Fruit fly (Drosophila melanogaster) whole organism, embryonic: ENCODE measurements around the gene Actn3.

Experiments
- Ada2b ChIP-seq: fragments of 200-800 bp; sonication (Bioruptor generic); IDR thresholded peaks from 2 replicates; pipeline ENCODE4 v1.3.6; 2022; ENCODE audit warnings: missing biosample characterization, missing genetic modification characterization
- Adf1 ChIP-seq: fragments of 200-800 bp; sonication (Bioruptor generic); IDR thresholded peaks from 2 replicates; pipeline ENCODE4 v1.3.6; 2022; ENCODE audit warnings: missing biosample characterization, missing genetic modification characterization
- Atf6 ChIP-seq: fragments of 200-800 bp; sonication (Bioruptor generic); IDR thresholded peaks from 2 replicates; pipeline ENCODE4 v1.3.6; 2022; ENCODE audit warnings: missing biosample characterization, missing genetic modification characterization
- B-H1 ChIP-seq: fragments of 200-800 bp; sonication (Bioruptor generic); IDR thresholded peaks from 3 replicates; pipeline ENCODE4 v1.3.6; 2022; ENCODE audit warnings: missing biosample characterization, missing genetic modification characterization
- CG10462 ChIP-seq: fragments of 200-800 bp; sonication (Bioruptor generic); optimal IDR thresholded peaks from 2 replicates; lab custom pipeline; 2016; ENCODE audit warnings: missing biosample characterization, missing genetic modification characterization
- CG11560 ChIP-seq: fragments of 200-800 bp; sonication (Bioruptor generic); IDR thresholded peaks from 3 replicates; pipeline ENCODE4 v1.3.6; 2022; ENCODE audit warnings: missing biosample characterization, missing genetic modification characterization
- CG14710 ChIP-seq: fragments of 200-800 bp; sonication (Bioruptor generic); optimal IDR thresholded peaks from 3 replicates; lab custom pipeline; 2019; ENCODE audit warnings: missing biosample characterization, mild to moderate bottlenecking, missing genetic modification characterization, moderate library complexity
- CG15011 ChIP-seq: fragments of 200-800 bp; sonication (Bioruptor generic); optimal IDR thresholded peaks from 3 replicates; lab custom pipeline; 2018; ENCODE audit warnings: missing biosample characterization, mild to moderate bottlenecking, missing genetic modification characterization
- CG15601 ChIP-seq: fragments of 200-800 bp; sonication (Bioruptor generic); optimal IDR thresholded peaks from 3 replicates; lab custom pipeline; 2019; ENCODE audit warnings: missing biosample characterization, mild to moderate bottlenecking, missing genetic modification characterization, moderate library complexity
- CG1647 ChIP-seq: fragments of 200-800 bp; sonication (Bioruptor generic); optimal IDR thresholded peaks from 3 replicates; lab custom pipeline; 2016; ENCODE audit warnings: missing biosample characterization, missing genetic modification characterization
- CG16813 ChIP-seq: fragments of 200-800 bp; sonication (Bioruptor generic); IDR thresholded peaks from 3 replicates; pipeline ENCODE4 v1.3.6; 2022; ENCODE audit warnings: missing biosample characterization, missing genetic modification characterization; ENCODE audit not compliant: partially characterized antibody
- CG18619 ChIP-seq: fragments of 200-800 bp; sonication (Bioruptor generic); optimal IDR thresholded peaks from 3 replicates; lab custom pipeline; 2017; ENCODE audit warnings: missing biosample characterization, mild to moderate bottlenecking, missing genetic modification characterization
- CG32532 ChIP-seq: fragments of 200-800 bp; sonication (Bioruptor generic); IDR thresholded peaks from 2 replicates; pipeline ENCODE4 v1.3.6; 2022; ENCODE audit warnings: missing biosample characterization, missing genetic modification characterization
- CG3281 ChIP-seq: fragments of 200-800 bp; sonication (Bioruptor generic); optimal IDR thresholded peaks from 3 replicates; lab custom pipeline; 2017; ENCODE audit warnings: missing biosample characterization, mild to moderate bottlenecking, missing genetic modification characterization
- CG3995 ChIP-seq: fragments of 200-800 bp; sonication (Bioruptor generic); optimal IDR thresholded peaks from 3 replicates; lab custom pipeline; 2016; ENCODE audit warnings: missing biosample characterization, missing genetic modification characterization
- CG42726 ChIP-seq: fragments of 200-800 bp; sonication (Bioruptor generic); IDR thresholded peaks from 2 replicates; pipeline ENCODE4 v1.3.6; 2022; ENCODE audit warnings: missing biosample characterization, missing genetic modification characterization; ENCODE audit not compliant: partially characterized antibody
- CG4617 ChIP-seq: fragments of 200-800 bp; sonication (Bioruptor generic); optimal IDR thresholded peaks from 3 replicates; lab custom pipeline; 2016; ENCODE audit warnings: missing biosample characterization, missing genetic modification characterization, borderline replicate concordance
- CG4730 ChIP-seq: fragments of 200-800 bp; sonication (Bioruptor generic); IDR thresholded peaks from 2 replicates; pipeline ENCODE4 v1.3.6; 2022; ENCODE audit warnings: missing biosample characterization, missing genetic modification characterization
- CG6272 ChIP-seq: fragments of 200-800 bp; sonication (Bioruptor generic); IDR thresholded peaks from 2 replicates; pipeline ENCODE4 v1.3.6; 2022; ENCODE audit warnings: missing biosample characterization, missing genetic modification characterization
- CG7839 ChIP-seq: fragments of 200-800 bp; sonication (Bioruptor generic); optimal IDR thresholded peaks from 3 replicates; lab custom pipeline; 2018; ENCODE audit warnings: missing biosample characterization, mild to moderate bottlenecking, missing genetic modification characterization, moderate library complexity
- CG7963 ChIP-seq: fragments of 200-800 bp; sonication (Bioruptor generic); IDR thresholded peaks from 3 replicates; pipeline ENCODE4 v1.3.6; 2022; ENCODE audit warnings: missing biosample characterization, missing genetic modification characterization; ENCODE audit not compliant: partially characterized antibody
- CG9727 ChIP-seq: fragments of 200-800 bp; sonication (Bioruptor generic); optimal IDR thresholded peaks from 3 replicates; lab custom pipeline; 2017; ENCODE audit warnings: missing biosample characterization, mild to moderate bottlenecking, missing genetic modification characterization
- Camta ChIP-seq: fragments of 200-800 bp; sonication (Bioruptor generic); optimal IDR thresholded peaks from 2 replicates; lab custom pipeline; 2016; ENCODE audit warnings: missing biosample characterization, missing genetic modification characterization
- CoRest ChIP-seq: fragments of 200-800 bp; sonication (Bioruptor generic); optimal IDR thresholded peaks from 3 replicates; lab custom pipeline; 2018; ENCODE audit warnings: missing biosample characterization, mild to moderate bottlenecking, missing genetic modification characterization, moderate library complexity
- GATAe ChIP-seq: fragments of 200-800 bp; sonication (Bioruptor generic); conservative IDR thresholded peaks from 2 replicates; pipeline ENCODE4 v1.3.6; 2022; ENCODE audit warnings: missing biosample characterization, missing genetic modification characterization
- H15 ChIP-seq: fragments of 200-800 bp; sonication (Bioruptor generic); IDR thresholded peaks from 3 replicates; pipeline ENCODE4 v1.3.6; 2022; ENCODE audit warnings: missing biosample characterization, missing genetic modification characterization
- HHEX ChIP-seq: fragments of 200-800 bp; sonication (Bioruptor generic); optimal IDR thresholded peaks from 3 replicates; lab custom pipeline; 2017; ENCODE audit warnings: missing biosample characterization, mild to moderate bottlenecking, missing genetic modification characterization, missing genetic modification reagents
- HLH3B ChIP-seq: fragments of 200-800 bp; sonication (Bioruptor generic); IDR thresholded peaks from 2 replicates; pipeline ENCODE4 v1.3.6; 2022; ENCODE audit warnings: missing biosample characterization, missing genetic modification characterization
- HmgZ ChIP-seq: fragments of 200-800 bp; sonication (Bioruptor generic); optimal IDR thresholded peaks from 2 replicates; lab custom pipeline; 2018; ENCODE audit warnings: missing biosample characterization, mild to moderate bottlenecking, missing genetic modification characterization
- Hmr ChIP-seq: fragments of 200-800 bp; sonication (Bioruptor generic); optimal IDR thresholded peaks from 3 replicates; lab custom pipeline; 2017; ENCODE audit warnings: mild to moderate bottlenecking, missing biosample characterization, missing genetic modification reagents, missing genetic modification characterization
- Hmx ChIP-seq: fragments of 200-800 bp; sonication (Bioruptor generic); optimal IDR thresholded peaks from 2 replicates; lab custom pipeline; 2016; ENCODE audit warnings: missing biosample characterization, missing genetic modification characterization
- MTF-1 ChIP-seq: fragments of 200-800 bp; sonication (Bioruptor generic); optimal IDR thresholded peaks from 2 replicates; lab custom pipeline; 2018; ENCODE audit warnings: missing biosample characterization, mild to moderate bottlenecking, missing genetic modification characterization, borderline replicate concordance
- Sox102F ChIP-seq: fragments of 200-800 bp; sonication (Bioruptor generic); optimal IDR thresholded peaks from 2 replicates; lab custom pipeline; 2018; ENCODE audit warnings: missing biosample characterization, mild to moderate bottlenecking, missing genetic modification characterization, moderate library complexity
- bowl ChIP-seq: fragments of 200-800 bp; sonication (Bioruptor generic); IDR thresholded peaks from 2 replicates; pipeline ENCODE4 v1.3.6; 2022; ENCODE audit warnings: missing biosample characterization, missing genetic modification characterization
- cas ChIP-seq: fragments of 200-800 bp; sonication (Bioruptor generic); IDR thresholded peaks from 2 replicates; pipeline ENCODE4 v1.3.6; 2022; ENCODE audit warnings: missing biosample characterization, missing genetic modification characterization
- danr ChIP-seq: fragments of 200-800 bp; sonication (Bioruptor generic); IDR thresholded peaks from 2 replicates; pipeline ENCODE4 v1.3.6; 2022; ENCODE audit warnings: missing biosample characterization, missing genetic modification characterization
- gt ChIP-seq: fragments of 200-800 bp; sonication (Bioruptor generic); IDR thresholded peaks from 2 replicates; pipeline ENCODE4 v1.3.6; 2022; ENCODE audit warnings: missing biosample characterization, missing genetic modification characterization
- hbn ChIP-seq: fragments of 200-800 bp; sonication (Bioruptor generic); IDR thresholded peaks from 2 replicates; pipeline ENCODE4 v1.3.6; 2022; ENCODE audit warnings: missing biosample characterization, missing genetic modification characterization; ENCODE audit not compliant: partially characterized antibody
- her ChIP-seq: fragments of 200-800 bp; sonication (Bioruptor generic); optimal IDR thresholded peaks from 2 replicates; lab custom pipeline; 2016; ENCODE audit warnings: missing biosample characterization, missing genetic modification characterization
- kah ChIP-seq: fragments of 200-800 bp; sonication (Bioruptor generic); optimal IDR thresholded peaks from 2 replicates; lab custom pipeline; 2018; ENCODE audit warnings: missing biosample characterization, mild to moderate bottlenecking, missing genetic modification characterization
- kay ChIP-seq: fragments of 200-800 bp; sonication (Bioruptor generic); optimal IDR thresholded peaks from 2 replicates; lab custom pipeline; 2016; ENCODE audit warnings: missing biosample characterization, missing genetic modification characterization
- knrl ChIP-seq: fragments of 200-800 bp; sonication (Bioruptor generic); IDR thresholded peaks from 3 replicates; pipeline ENCODE4 v1.3.6; 2022; ENCODE audit warnings: missing biosample characterization, missing genetic modification characterization; ENCODE audit not compliant: partially characterized antibody
- lab ChIP-seq: fragments of 200-800 bp; sonication (Bioruptor generic); optimal IDR thresholded peaks from 3 replicates; lab custom pipeline; 2017; ENCODE audit warnings: missing biosample characterization, missing genetic modification characterization, mild to moderate bottlenecking, moderate library complexity, missing genetic modification reagents
- lilli ChIP-seq: fragments of 200-800 bp; sonication (Bioruptor generic); optimal IDR thresholded peaks from 3 replicates; lab custom pipeline; 2016; ENCODE audit warnings: missing biosample characterization, missing genetic modification characterization
- mirr ChIP-seq: fragments of 200-800 bp; sonication (Bioruptor generic); optimal IDR thresholded peaks from 3 replicates; lab custom pipeline; 2018; ENCODE audit warnings: missing biosample characterization, mild to moderate bottlenecking, missing genetic modification characterization
- pita ChIP-seq: fragments of 200-800 bp; sonication (Bioruptor generic); optimal IDR thresholded peaks from 2 replicates; lab custom pipeline; 2017; ENCODE audit warnings: missing biosample characterization, mild to moderate bottlenecking, missing genetic modification characterization
- sob ChIP-seq: fragments of 200-800 bp; sonication (Bioruptor generic); IDR thresholded peaks from 2 replicates; pipeline ENCODE4 v1.3.6; 2022; ENCODE audit warnings: missing biosample characterization, missing genetic modification characterization
- ssp ChIP-seq: fragments of 200-800 bp; sonication (Bioruptor generic); IDR thresholded peaks from 2 replicates; pipeline ENCODE4 v1.3.6; 2022; ENCODE audit warnings: missing biosample characterization, missing genetic modification characterization
- wek ChIP-seq: fragments of 200-800 bp; sonication (Bioruptor generic); optimal IDR thresholded peaks from 3 replicates; lab custom pipeline; 2018; ENCODE audit warnings: missing biosample characterization, mild to moderate bottlenecking, missing genetic modification characterization, moderate library complexity
- yki ChIP-seq: fragments of >200 bp; optimal IDR thresholded peaks from 3 replicates; lab custom pipeline; 2018
- z ChIP-seq: fragments of 200-800 bp; sonication (Bioruptor generic); IDR thresholded peaks from 3 replicates; pipeline ENCODE4 v1.3.6; 2022; ENCODE audit warnings: missing biosample characterization, missing genetic modification characterization

Actn3 gene

dm6 chr3R:16977745-16978305 lies at the start of gene Actn3 (continued):
- TF ChIP-seq CG7839 (tag; lab: Kevin White, UChicago) (no peak), her (GFP tag; lab: Kevin White, UChicago) (no peak), CG15601 (tag; lab: Kevin White, UChicago) (peak; percentile 49), mirr (GFP tag; lab: Kevin White, UChicago) (no peak), ssp (GFP tag; lab: Robert Waterston, UW) (no peak), yki (lab: Kevin White, UChicago) (peak; percentile 40), wek (GFP tag; lab: Kevin White, UChicago) (no peak), kah (GFP tag; lab: Kevin White, UChicago) (no peak), CG18619 (GFP tag; lab: Kevin White, UChicago) (no peak), Adf1 (no peak), Hmx (GFP tag; lab: Kevin White, UChicago) (no peak), H15 (GFP tag; lab: Robert Waterston, UW) (no peak), CG11560 (peak; percentile 78; the same call in 2 of the 3 replicates), Ada2b (GFP tag; lab: Robert Waterston, UW) (no peak), CG3281 (no peak), CG15011 (GFP tag; lab: Kevin White, UChicago) (no peak), CG32532 (GFP tag; lab: Robert Waterston, UW) (no peak), knrl (GFP tag; lab: Robert Waterston, UW) (peak; percentile 67), CG10462 (GFP tag; lab: Kevin White, UChicago) (no peak), gt (GFP tag; lab: Robert Waterston, UW) (no peak), CoRest (tag; lab: Kevin White, UChicago) (peak; percentile 24), CG16813 (GFP tag; lab: Robert Waterston, UW) (peak; percentile 48; the same call in 2 of the 3 replicates), CG6272 (GFP tag; lab: Robert Waterston, UW) (no peak), HmgZ (tag; lab: Kevin White, UChicago) (peak; percentile 67), CG4617 (GFP tag; lab: Kevin White, UChicago) (no peak), Hmr (GFP tag; lab: Kevin White, UChicago) (no peak), Sox102F (GFP tag; lab: Kevin White, UChicago) (no peak), Atf6 (GFP tag; lab: Robert Waterston, UW) (no peak), Camta (GFP tag; lab: Kevin White, UChicago) (no peak), MTF-1 (no peak), CG1647 (GFP tag; lab: Kevin White, UChicago) (no peak), hbn (GFP tag; lab: Robert Waterston, UW) (no peak), CG4730 (no peak), CG9727 (no peak), pita (GFP tag; lab: Kevin White, UChicago) (peak; percentile 71), B-H1 (GFP tag; lab: Robert Waterston, UW) (no peak), bowl (GFP tag; lab: Robert Waterston, UW) (no peak), z (GFP tag; lab: Robert Waterston, UW) (no peak), GATAe (GFP tag; lab: Robert Waterston, UW) (no peak), cas (GFP tag; lab: Robert Waterston, UW) (no peak), CG42726 (GFP tag; lab: Robert Waterston, UW) (0 out of 2 replicates have a peak, but pooled peaks have one; percentile 38), CG14710 (tag; lab: Kevin White, UChicago) (no peak), lab (GFP tag; lab: Kevin White, UChicago) (no peak), CG3995 (GFP tag; lab: Kevin White, UChicago) (no peak), HHEX (GFP tag; lab: Kevin White, UChicago) (no peak), HLH3B (GFP tag; lab: Robert Waterston, UW) (no peak), sob (GFP tag; lab: Robert Waterston, UW) (no peak), kay (no peak), lilli (GFP tag; lab: Kevin White, UChicago) (no peak), danr (GFP tag; lab: Robert Waterston, UW) (no peak), CG7963 (GFP tag; lab: Robert Waterston, UW) (no peak)
